Worm (Caenorhabditis elegans) whole organism, L2 larva: ENCODE data around the gene F30H5.3.

Experiments used
- elt-3 ChIP-seq: sonication (generic microtip); optimal IDR thresholded peaks from 2 replicates; lab custom pipeline; 2017; ENCODE audit warnings: missing biosample characterization, missing genetic modification characterization
- mdl-1 ChIP-seq, 2 experiments: fragments of 150-350 bp in 1 of 2; sonication (generic microtip) in 1 of 2; optimal IDR thresholded peaks; 2 replicates each; lab custom pipeline; 2017; ENCODE audit warnings: missing biosample characterization in 2 of 2, missing genetic modification characterization in 2 of 2
- nhr-11 ChIP-seq: fragments of 150-350 bp; optimal IDR thresholded peaks from 2 replicates; lab custom pipeline; 2014; ENCODE audit warnings: missing biosample characterization, missing genetic modification characterization
- ztf-11 ChIP-seq: sonication (generic microtip); optimal IDR thresholded peaks from 2 replicates; lab custom pipeline; 2017; ENCODE audit warnings: missing biosample characterization, missing genetic modification characterization

DNA sequence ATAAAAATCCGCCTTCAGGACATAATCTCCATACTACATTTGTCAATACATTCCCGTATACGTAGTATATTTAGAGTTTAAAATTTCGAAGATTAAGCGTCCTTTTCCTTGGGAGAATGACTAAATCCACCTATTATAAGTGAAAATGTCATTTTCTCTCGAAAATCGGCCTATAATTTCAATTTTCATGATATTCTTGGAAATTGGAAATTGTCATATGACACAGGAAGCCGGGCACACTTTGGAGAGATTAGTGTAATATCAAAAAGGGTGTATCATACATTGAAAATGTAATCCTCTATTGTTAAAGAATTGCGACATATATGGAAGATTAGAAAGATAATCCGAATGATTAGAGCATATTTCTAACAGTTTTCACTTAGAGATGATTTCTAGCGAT is 29.3 kb downstream of the F30H5.3 start:
- no peak for TF ChIP-seq ztf-11
- TF ChIP-seq mdl-1 (tag; optimal IDR thresholded peaks at IDR 0.05; lab: Kevin White, UChicago): no peak
- TF ChIP-seq nhr-11: no peak
- no peak for TF ChIP-seq elt-3
